Worm (Caenorhabditis elegans) whole organism, L4 larva: ENCODE data around the gene W02H5.2.

Source experiments
- aly-2 ChIP-seq: sonication (generic microtip); optimal IDR thresholded peaks from 2 replicates; lab custom pipeline; 2018; ENCODE audit warnings: missing biosample characterization, missing genetic modification characterization
- ceh-28 ChIP-seq: fragments of 150-350 bp; optimal IDR thresholded peaks from 2 replicates; lab custom pipeline; 2014; ENCODE audit warnings: missing biosample characterization, missing genetic modification reagents, missing genetic modification characterization
- ceh-32 ChIP-seq: sonication (generic microtip); optimal IDR thresholded peaks from 2 replicates; lab custom pipeline; 2016; ENCODE audit warnings: mild to moderate bottlenecking, missing genetic modification characterization, missing compliant biosample characterization; ENCODE audit not compliant: poor library complexity
- ctbp-1 ChIP-seq: fragments of 200-800 bp; sonication (Bioruptor generic); IDR thresholded peaks from 2 replicates; pipeline ENCODE4 v1.3.6; 2022; ENCODE audit warnings: missing genetic modification reagents, missing genetic modification characterization, missing compliant biosample characterization
- daf-12 ChIP-seq: fragments of 150-350 bp; optimal IDR thresholded peaks from 2 replicates; lab custom pipeline; 2014; ENCODE audit warnings: missing biosample characterization, missing genetic modification reagents, missing genetic modification characterization
- daf-19 ChIP-seq: fragments of 200-800 bp; sonication (Bioruptor generic); conservative IDR thresholded peaks from 2 replicates; pipeline ENCODE4 v1.3.6; 2022; ENCODE audit warnings: missing genetic modification characterization, missing compliant biosample characterization
- dmd-8 ChIP-seq: fragments of 200-800 bp; sonication (Bioruptor generic); IDR thresholded peaks from 2 replicates; pipeline ENCODE4 v1.3.6; 2022; ENCODE audit warnings: missing genetic modification characterization, missing compliant biosample characterization
- hlh-30 ChIP-seq: sonication (generic microtip); optimal IDR thresholded peaks from 2 replicates; lab custom pipeline; 2017; ENCODE audit warnings: antibody characterized with exemption, mild to moderate bottlenecking, missing genetic modification characterization, missing compliant biosample characterization; ENCODE audit not compliant: insufficient read depth
- lin-39 ChIP-seq: fragments of 150-350 bp; optimal IDR thresholded peaks from 2 replicates; lab custom pipeline; 2014; ENCODE audit warnings: missing biosample characterization, missing genetic modification reagents, missing genetic modification characterization
- nhr-28 ChIP-seq: fragments of 150-350 bp; optimal IDR thresholded peaks from 2 replicates; lab custom pipeline; 2014; ENCODE audit warnings: missing biosample characterization, missing genetic modification characterization
- skn-1 ChIP-seq: fragments of 150-350 bp; optimal IDR thresholded peaks from 2 replicates; lab custom pipeline; 2014; ENCODE audit warnings: missing biosample characterization, missing genetic modification characterization
- snpc-4 ChIP-seq: fragments of 150-350 bp; optimal IDR thresholded peaks from 2 replicates; lab custom pipeline; 2014; ENCODE audit warnings: missing biosample characterization, missing genetic modification characterization
- unc-62 ChIP-seq, 3 experiments: fragments of 150-350 bp in 1 of 3; sonication (generic microtip); optimal IDR thresholded peaks in 2 of 3; peaks in 1 of 3; 1 replicate in 1 of 3; 2 replicates in 2 of 3; lab custom pipeline; 2014 to 2017; ENCODE audit warnings: missing biosample characterization in 3 of 3, missing genetic modification characterization in 3 of 3, missing genetic modification reagents in 3 of 3, missing genotype in 1 of 3
- zip-2 ChIP-seq: fragments of 150-350 bp; optimal IDR thresholded peaks from 2 replicates; lab custom pipeline; 2014; ENCODE audit warnings: missing biosample characterization, missing genetic modification characterization

DNA sequence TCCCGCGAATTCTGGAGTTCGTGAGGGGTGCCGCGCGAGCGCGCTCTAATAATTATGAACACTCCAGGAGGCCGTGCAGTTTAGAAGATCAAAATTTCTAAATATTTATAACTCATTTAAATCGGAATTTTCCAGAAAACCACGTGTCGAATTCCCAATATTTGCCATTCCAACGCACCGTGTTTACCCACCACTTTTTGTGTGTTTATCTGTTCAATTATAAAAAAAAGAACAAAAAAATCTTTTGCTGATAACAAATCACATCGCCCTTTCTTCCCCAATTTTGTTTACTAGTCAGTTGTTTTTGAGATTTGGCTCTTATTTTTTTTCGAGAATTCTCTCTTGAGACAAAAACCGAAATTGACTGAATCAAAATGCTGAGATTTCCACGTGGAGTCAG lies 17.0 kb downstream of the W02H5.2 start:
- TF ChIP-seq daf-19 (no peak), ceh-32 (tag; lab: Kevin White, UChicago) (no peak), skn-1 (tag; lab: Kevin White, UChicago) (no peak), aly-2 (no peak), zip-2 (tag; lab: Kevin White, UChicago) (no peak), ctbp-1 (GFP tag; lab: Robert Waterston, UW) (no peak), dmd-8 (GFP tag; lab: Robert Waterston, UW) (no peak), snpc-4 (no peak), ceh-28 (tag; lab: Kevin White, UChicago) (no peak), hlh-30 (tag; lab: Kevin White, UChicago) (no peak), lin-39 (tag; lab: Kevin White, UChicago) (no peak), unc-62 (GFP tag; optimal IDR thresholded peaks at IDR 0.05 in 1 of 2; lab: Kevin White, UChicago) (no peak), unc-62 (tag; optimal IDR thresholded peaks at IDR 0.05; lab: Kevin White, UChicago) (no peak), nhr-28 (no peak), daf-12 (tag; lab: Kevin White, UChicago) (no peak)
